Worm (Caenorhabditis elegans) whole organism, L1 larva: ENCODE results near the gene F10E9.7.
"Not testable (repeated sequence)": the region's sequence is repeated elsewhere in the genome, so short reads cannot be mapped to it uniquely, and the experiment has no call there.

Source experiments
- C16A3.4 ChIP-seq: fragments of 150-350 bp; optimal IDR thresholded peaks from 2 replicates; lab custom pipeline; 2014; ENCODE audit warnings: missing biosample characterization, missing genetic modification characterization
- aly-2 ChIP-seq: fragments of 150-350 bp; optimal IDR thresholded peaks from 2 replicates; lab custom pipeline; 2014; ENCODE audit warnings: missing biosample characterization, missing genetic modification characterization
- ama-1 ChIP-seq: fragments of 150-350 bp; optimal IDR thresholded peaks from 2 replicates; lab custom pipeline; 2014
- blmp-1 ChIP-seq: fragments of 150-350 bp; optimal IDR thresholded peaks from 2 replicates; lab custom pipeline; 2014; ENCODE audit warnings: missing biosample characterization, missing genetic modification characterization
- ceh-8 ChIP-seq: fragments of 200-800 bp; sonication (Bioruptor generic); optimal IDR thresholded peaks from 2 replicates; lab custom pipeline; 2018; ENCODE audit warnings: mild to moderate bottlenecking, missing genetic modification characterization, moderate library complexity, missing compliant biosample characterization
- ces-1 ChIP-seq: fragments of 150-350 bp; optimal IDR thresholded peaks from 2 replicates; lab custom pipeline; 2014; ENCODE audit warnings: missing biosample characterization, missing genetic modification reagents, missing genetic modification characterization
- dpl-1 ChIP-seq, 3 experiments: fragments of 150-350 bp in 2 of 3; sonication (generic microtip) in 1 of 3; optimal IDR thresholded peaks; 2 replicates each; lab custom pipeline; 2014 to 2017; ENCODE audit warnings: missing biosample characterization in 3 of 3, missing genetic modification characterization in 3 of 3, missing genetic modification reagents in 3 of 3
- dsc-1 ChIP-seq: sonication (generic microtip); optimal IDR thresholded peaks from 2 replicates; lab custom pipeline; 2016; ENCODE audit warnings: mild to moderate bottlenecking, missing genetic modification characterization, missing compliant biosample characterization
- efl-1 ChIP-seq, 4 experiments: fragments of 150-350 bp; optimal IDR thresholded peaks in 3 of 4; peaks in 1 of 4; 1 replicate in 1 of 4; 2 replicates in 3 of 4; lab custom pipeline; 2014; ENCODE audit warnings: missing biosample characterization in 2 of 4, missing genetic modification characterization in 2 of 4, missing genetic modification reagents in 2 of 4
- efl-3 ChIP-seq: fragments of 200-800 bp; sonication (Bioruptor generic); optimal IDR thresholded peaks from 2 replicates; lab custom pipeline; 2018; ENCODE audit warnings: mild to moderate bottlenecking, missing genetic modification characterization, missing compliant biosample characterization
- egl-13 ChIP-seq: sonication (generic microtip); optimal IDR thresholded peaks from 2 replicates; lab custom pipeline; 2016; ENCODE audit warnings: missing genotype, missing genetic modification reagents, missing genetic modification characterization, missing compliant biosample characterization
- egl-27 ChIP-seq, 2 experiments: fragments of 150-350 bp in 1 of 2; sonication (generic microtip); optimal IDR thresholded peaks; 3 replicates each; lab custom pipeline; 2017 to 2018; ENCODE audit warnings: missing biosample characterization in 2 of 2, missing genetic modification characterization in 2 of 2, missing genetic modification reagents in 2 of 2
- elt-3 ChIP-seq, 6 experiments: fragments of 150-350 bp in 1 of 6; sonication (generic microtip); optimal IDR thresholded peaks; 2 replicates each; lab custom pipeline; 2017 to 2018; ENCODE audit warnings: missing biosample characterization in 6 of 6, missing genetic modification characterization in 6 of 6, inconsistent platforms in 1 of 6
- fkh-4 ChIP-seq: sonication (generic microtip); optimal IDR thresholded peaks from 2 replicates; lab custom pipeline; 2016; ENCODE audit warnings: missing compliant biosample characterization, missing genetic modification characterization, borderline replicate concordance
- fos-1 ChIP-seq: fragments of 150-350 bp; optimal IDR thresholded peaks from 2 replicates; lab custom pipeline; 2014; ENCODE audit warnings: missing biosample characterization, missing genetic modification characterization
- hlh-4 ChIP-seq: sonication (generic microtip); optimal IDR thresholded peaks from 2 replicates; lab custom pipeline; 2016; ENCODE audit warnings: mild to moderate bottlenecking, missing genetic modification characterization, missing compliant biosample characterization
- irx-1 ChIP-seq: sonication (generic microtip); optimal IDR thresholded peaks from 2 replicates; lab custom pipeline; 2016; ENCODE audit warnings: missing genetic modification characterization, missing compliant biosample characterization
- lin-35 ChIP-seq, 2 experiments: fragments of 150-350 bp; optimal IDR thresholded peaks; 2 replicates each; lab custom pipeline; 2014; ENCODE audit warnings: missing biosample characterization in 2 of 2, missing genetic modification characterization in 2 of 2, missing genetic modification reagents in 2 of 2
- lir-3 ChIP-seq: sonication (generic microtip); optimal IDR thresholded peaks from 2 replicates; lab custom pipeline; 2016; ENCODE audit warnings: mild to moderate bottlenecking, missing genetic modification characterization, moderate library complexity, missing compliant biosample characterization; ENCODE audit not compliant: poor library complexity
- lsy-2 ChIP-seq, 2 experiments: fragments of 150-350 bp; optimal IDR thresholded peaks; 2 replicates each; lab custom pipeline; 2014; ENCODE audit warnings: missing biosample characterization in 2 of 2, missing genetic modification characterization in 2 of 2
- mab-9 ChIP-seq: fragments of 200-800 bp; sonication (Bioruptor generic); IDR thresholded peaks from 2 replicates; pipeline ENCODE4 v1.3.6; 2022; ENCODE audit warnings: missing genetic modification reagents, missing genetic modification characterization, missing compliant biosample characterization
- mdl-1 ChIP-seq, 2 experiments: fragments of 150-350 bp; optimal IDR thresholded peaks; 2 replicates each; lab custom pipeline; 2014 to 2017; ENCODE audit warnings: missing biosample characterization in 2 of 2, missing genetic modification characterization in 2 of 2, inconsistent platforms in 1 of 2
- mef-2 ChIP-seq: fragments of 150-350 bp; optimal IDR thresholded peaks from 2 replicates; lab custom pipeline; 2014; ENCODE audit warnings: missing biosample characterization, missing genetic modification characterization
- mep-1 ChIP-seq: fragments of 150-350 bp; optimal IDR thresholded peaks from 2 replicates; lab custom pipeline; 2014; ENCODE audit warnings: missing biosample characterization, missing genetic modification characterization
- nhr-12 ChIP-seq: sonication (generic microtip); optimal IDR thresholded peaks from 2 replicates; lab custom pipeline; 2017; ENCODE audit warnings: missing biosample characterization, missing genetic modification characterization
- nhr-20 ChIP-seq: sonication (generic microtip); optimal IDR thresholded peaks from 2 replicates; lab custom pipeline; 2016; ENCODE audit warnings: mild to moderate bottlenecking, missing genetic modification characterization, missing compliant biosample characterization
- nhr-28 ChIP-seq: fragments of 150-350 bp; optimal IDR thresholded peaks from 2 replicates; lab custom pipeline; 2014; ENCODE audit warnings: missing biosample characterization, missing genetic modification characterization
- nhr-85 ChIP-seq: sonication (generic microtip); peaks from one replicate; lab custom pipeline; 2016; ENCODE audit warnings: missing genetic modification characterization, inconsistent platforms, missing compliant biosample characterization
- pax-3 ChIP-seq: fragments of 200-800 bp; sonication (Bioruptor generic); optimal IDR thresholded peaks from 2 replicates; lab custom pipeline; 2018; ENCODE audit warnings: mild to moderate bottlenecking, missing genetic modification characterization, moderate library complexity, missing compliant biosample characterization
- rnt-1 ChIP-seq: sonication (generic microtip); optimal IDR thresholded peaks from 2 replicates; lab custom pipeline; 2016; ENCODE audit warnings: mild to moderate bottlenecking, missing genetic modification characterization, moderate library complexity, missing compliant biosample characterization
- snu-23 ChIP-seq: sonication (generic microtip); optimal IDR thresholded peaks from 2 replicates; lab custom pipeline; 2016; ENCODE audit warnings: missing genetic modification characterization, missing compliant biosample characterization
- sox-4 ChIP-seq: sonication (generic microtip); optimal IDR thresholded peaks from 2 replicates; lab custom pipeline; 2016; ENCODE audit warnings: missing genetic modification characterization, missing compliant biosample characterization
- sptf-1 ChIP-seq: fragments of 150-350 bp; optimal IDR thresholded peaks from 2 replicates; lab custom pipeline; 2014; ENCODE audit warnings: missing biosample characterization, missing genetic modification characterization
- sup-37 ChIP-seq: fragments of 200-800 bp; sonication (Bioruptor generic); optimal IDR thresholded peaks from 2 replicates; lab custom pipeline; 2018; ENCODE audit warnings: mild to moderate bottlenecking, missing genetic modification characterization, missing compliant biosample characterization
- unc-30 ChIP-seq: sonication (generic microtip); optimal IDR thresholded peaks from 2 replicates; lab custom pipeline; 2017; ENCODE audit warnings: missing biosample characterization, missing genetic modification characterization
- vab-15 ChIP-seq: sonication (generic microtip); optimal IDR thresholded peaks from 2 replicates; lab custom pipeline; 2017; ENCODE audit warnings: missing genotype, mild to moderate bottlenecking, missing genetic modification characterization, missing compliant biosample characterization
- xbp-1 ChIP-seq: sonication (generic microtip); optimal IDR thresholded peaks from 2 replicates; lab custom pipeline; 2016; ENCODE audit warnings: missing genetic modification characterization, missing compliant biosample characterization
- zip-4 ChIP-seq: fragments of 200-800 bp; sonication (Bioruptor generic); optimal IDR thresholded peaks from 2 replicates; lab custom pipeline; 2018; ENCODE audit warnings: mild to moderate bottlenecking, missing genetic modification characterization, moderate library complexity, missing compliant biosample characterization

F10E9.7 gene

ce11 chrIII:8354644-8355461, 47.6 kb upstream of the F10E9.7 start, which contains the start of gene unc-116 (continued):
- TF ChIP-seq C16A3.4 (tag; lab: Kevin White, UChicago) (peak; percentile 34), efl-1 (optimal IDR thresholded peaks at IDR 0.05; lab: Kevin White, UChicago) (peak; percentile 31 to 74), efl-1 (GFP tag; optimal IDR thresholded peaks at IDR 0.05 in 1 of 2; lab: Kevin White, UChicago) (peak; percentile 54 to 94), sox-4 (tag; lab: Kevin White, UChicago) (no peak), irx-1 (tag; lab: Kevin White, UChicago) (no peak), nhr-85 (tag; lab: Kevin White, UChicago) (peak; percentile 74), zip-4 (peak; percentile 92), nhr-28 (tag; lab: Kevin White, UChicago) (no peak), blmp-1 (tag; lab: Kevin White, UChicago) (peak; percentile 35), efl-3 (GFP tag; lab: Kevin White, UChicago) (no peak), lir-3 (tag; lab: Kevin White, UChicago) (peak; percentile 22), hlh-4 (tag; lab: Kevin White, UChicago) (no peak), mab-9 (GFP tag; lab: Robert Waterston, UW) (no peak), ces-1 (no peak), fos-1 (peak; percentile 8), egl-27 (tag; optimal IDR thresholded peaks at IDR 0.05; lab: Kevin White, UChicago) (no peak), ama-1 (lab: Kevin White, UChicago) (no peak), mdl-1 (tag; optimal IDR thresholded peaks at IDR 0.05; lab: Kevin White, UChicago) (peak in 1 of 2 experiments; percentile 74), unc-30 (tag; lab: Kevin White, UChicago) (no peak), snu-23 (peak; percentile 5), aly-2 (no peak), lsy-2 (tag; optimal IDR thresholded peaks at IDR 0.05; lab: Kevin White, UChicago) (peak; percentile 60 to 70), sptf-1 (tag; lab: Kevin White, UChicago) (no peak), rnt-1 (tag; lab: Kevin White, UChicago) (no peak), dsc-1 (tag; lab: Kevin White, UChicago) (no peak), mef-2 (no peak), ceh-8 (GFP tag; lab: Kevin White, UChicago) (no peak), elt-3 (tag; optimal IDR thresholded peaks at IDR 0.05; lab: Kevin White, UChicago) (peak in 1 of 6 experiments; percentile 13), pax-3 (tag; lab: Kevin White, UChicago) (no peak), dpl-1 (GFP tag; optimal IDR thresholded peaks at IDR 0.05; lab: Kevin White, UChicago) (peak in 2 of 3 experiments; percentile 18 to 31), fkh-4 (tag; lab: Kevin White, UChicago) (no peak), lin-35 (GFP tag; optimal IDR thresholded peaks at IDR 0.05; lab: Kevin White, UChicago) (peak; percentile 38 to 39), vab-15 (tag; lab: Kevin White, UChicago) (no peak), xbp-1 (tag; lab: Kevin White, UChicago) (no peak), egl-13 (tag; lab: Kevin White, UChicago) (peak; percentile 26), sup-37 (GFP tag; lab: Kevin White, UChicago) (no peak), nhr-20 (tag; lab: Kevin White, UChicago) (no peak)
- TF ChIP-seq, all 84 proteins: peak for 33

ce11 chrIII:8347822-8348221, 40.6 kb upstream of the F10E9.7 start, which contains the start of gene clc-29:
Gene clc-29, minus strand, starts transcription at chrIII:8347922.
- TF ChIP-seq mep-1; xbp-1 (tag; lab: Kevin White, UChicago); nhr-12 (tag; lab: Kevin White, UChicago): not testable (repeated sequence)
